Fruit fly (Drosophila melanogaster): ENCODE data around the gene CG33630.

CG33630 gene

dm6 chr3R:10098296-10098675, 35.9 kb downstream of the CG33630 start:
- TF ChIP-seq CG12391 (tag; optimal IDR thresholded peaks at IDR 0.05) (no peak), crol (GFP tag; IDR thresholded peaks at IDR 0.05) (peak; percentile 54; the same call in 1 of the 2 replicates), Vsx1 (GFP tag; optimal IDR thresholded peaks at IDR 0.05) (peak; percentile 71), cwo (GFP tag; optimal IDR thresholded peaks at IDR 0.05) (peak; percentile 29), CG3281 (GFP tag; optimal IDR thresholded peaks at IDR 0.05) (peak; percentile 19), Sox100B (GFP tag; optimal IDR thresholded peaks at IDR 0.05) (peak; percentile 15), disco-r (GFP tag; optimal IDR thresholded peaks at IDR 0.05) (no peak), Dbx (GFP tag; IDR thresholded peaks at IDR 0.05) (0 out of 3 replicates have a peak, but pooled peaks have one; percentile 3), H15 (GFP tag; IDR thresholded peaks at IDR 0.05) (0 out of 3 replicates have a peak, but pooled peaks have one; percentile 2), CG4360 (GFP tag; IDR thresholded peaks at IDR 0.05) (0 out of 2 replicates have a peak, but pooled peaks have one; percentile 1), nerfin-2 (GFP tag; IDR thresholded peaks at IDR 0.05; ENCODE audit: partially characterized antibody) (0 out of 2 replicates have a peak, but pooled peaks have one; percentile 14), klu (GFP tag; IDR thresholded peaks at IDR 0.05) (0 out of 2 replicates have a peak, but pooled peaks have one; percentile 5), otp (GFP tag; IDR thresholded peaks at IDR 0.05) (peak; percentile 75; the same call in 2 of the 3 replicates), tgo (GFP tag; IDR thresholded peaks at IDR 0.05) (0 out of 3 replicates have a peak, but pooled peaks have one; percentile 6), Lpt (GFP tag; optimal IDR thresholded peaks at IDR 0.05) (no peak), sd (tag; optimal IDR thresholded peaks at IDR 0.05) (peak; percentile 37), kni (GFP tag; optimal IDR thresholded peaks at IDR 0.05) (peak; percentile 22), CG9609 (GFP tag; optimal IDR thresholded peaks at IDR 0.05) (peak; percentile 2), CG16863 (GFP tag; optimal IDR thresholded peaks at IDR 0.05) (no peak), tio (GFP tag; optimal IDR thresholded peaks at IDR 0.05) (peak; percentile 4), Pdp1 (GFP tag; optimal IDR thresholded peaks at IDR 0.05) (peak in 1 of 2 experiments; percentile 22), CG7556 (GFP tag; optimal IDR thresholded peaks at IDR 0.05) (peak; percentile 36), CG7963 (GFP tag; IDR thresholded peaks at IDR 0.05; ENCODE audit: partially characterized antibody) (no peak), CG10209 (GFP tag; optimal IDR thresholded peaks at IDR 0.05) (peak; percentile 21), Hr78 (GFP tag; optimal IDR thresholded peaks at IDR 0.05) (peak in 1 of 2 experiments; percentile 73)

dm6 chr3R:10099401-10099848, 37.0 kb downstream of the CG33630 start:
- TF ChIP-seq CG9817 (tag; optimal IDR thresholded peaks at IDR 0.05) (no peak), Abd-B (GFP tag; optimal IDR thresholded peaks at IDR 0.05) (no peak), CG12942 (GFP tag; optimal IDR thresholded peaks at IDR 0.05) (no peak), dimm (GFP tag; IDR thresholded peaks at IDR 0.05) (no peak), mld (GFP tag; IDR thresholded peaks at IDR 0.05; ENCODE audit: partially characterized antibody) (no peak), D19A (tag; optimal IDR thresholded peaks at IDR 0.05) (no peak), pan (optimal IDR thresholded peaks at IDR 0.05) (no peak), pan (GFP tag; optimal IDR thresholded peaks at IDR 0.05 in 1 of 2, IDR thresholded peaks at IDR 0.05 in 1 of 2) (peak in 1 of 2 experiments; percentile 16), CG31388 (GFP tag; optimal IDR thresholded peaks at IDR 0.05) (no peak), ranshi (GFP tag; IDR thresholded peaks at IDR 0.05) (no peak), CG15269 (tag; optimal IDR thresholded peaks at IDR 0.05) (peak; percentile 16), CG18619 (GFP tag; optimal IDR thresholded peaks at IDR 0.05) (no peak), Rfx (GFP tag; IDR thresholded peaks at IDR 0.05) (no peak), her (GFP tag; optimal IDR thresholded peaks at IDR 0.05) (no peak), CG14710 (tag; optimal IDR thresholded peaks at IDR 0.05) (no peak), CG3995 (GFP tag; optimal IDR thresholded peaks at IDR 0.05) (no peak), gsb (GFP tag; IDR thresholded peaks at IDR 0.05) (no peak), Atf-2 (GFP tag; optimal IDR thresholded peaks at IDR 0.05) (no peak), CG3847 (GFP tag; IDR thresholded peaks at IDR 0.05) (no peak), Hr78 (GFP tag; optimal IDR thresholded peaks at IDR 0.05) (peak in 1 of 2 experiments; percentile 94), CG17829 (tag; optimal IDR thresholded peaks at IDR 0.05) (no peak), CG3163 (GFP tag; optimal IDR thresholded peaks at IDR 0.05) (no peak), Dp (GFP tag; optimal IDR thresholded peaks at IDR 0.05) (no peak), CG1602 (GFP tag; optimal IDR thresholded peaks at IDR 0.05) (no peak), pnt (GFP tag; optimal IDR thresholded peaks at IDR 0.05) (no peak), CG13775 (GFP tag; optimal IDR thresholded peaks at IDR 0.05) (no peak)

Data from whole organism, embryonic.